Worm (Caenorhabditis elegans) whole organism, L3 larva: ENCODE results near the gene mutd-1.

Source experiments
- R02D3.7 ChIP-seq: fragments of 150-350 bp; optimal IDR thresholded peaks from 2 replicates; lab custom pipeline; 2014; ENCODE audit warnings: missing biosample characterization, missing genetic modification characterization
- aly-2 ChIP-seq: fragments of 150-350 bp; optimal IDR thresholded peaks from 2 replicates; lab custom pipeline; 2014; ENCODE audit warnings: missing biosample characterization, missing genetic modification characterization
- elt-2 ChIP-seq: sonication (generic microtip); optimal IDR thresholded peaks from 2 replicates; lab custom pipeline; 2016; ENCODE audit warnings: missing genetic modification reagents, mild to moderate bottlenecking, missing genetic modification characterization, missing compliant biosample characterization
- elt-3 ChIP-seq, 3 experiments: fragments of 150-350 bp in 1 of 3; sonication (generic microtip) in 2 of 3; optimal IDR thresholded peaks; 2 replicates in 2 of 3; 4 replicates in 1 of 3; lab custom pipeline; 2014 to 2017; ENCODE audit warnings: missing biosample characterization in 3 of 3, missing genetic modification characterization in 3 of 3
- fkh-10 ChIP-seq: sonication (generic microtip); optimal IDR thresholded peaks from 2 replicates; lab custom pipeline; 2017; ENCODE audit warnings: missing biosample characterization, missing genetic modification reagents, missing genetic modification characterization
- fos-1 ChIP-seq: fragments of 150-350 bp; optimal IDR thresholded peaks from 2 replicates; lab custom pipeline; 2014; ENCODE audit warnings: missing biosample characterization, missing genetic modification characterization
- jun-1 ChIP-seq: fragments of 150-350 bp; optimal IDR thresholded peaks from 2 replicates; lab custom pipeline; 2014; ENCODE audit warnings: missing biosample characterization, missing genetic modification reagents, missing genetic modification characterization
- lin-39 ChIP-seq: fragments of 150-350 bp; optimal IDR thresholded peaks from 2 replicates; lab custom pipeline; 2018; ENCODE audit warnings: missing biosample characterization, missing genetic modification reagents, missing genetic modification characterization
- mml-1 ChIP-seq: fragments of 150-350 bp; sonication (generic microtip); optimal IDR thresholded peaks from 3 replicates; lab custom pipeline; 2014; ENCODE audit warnings: missing biosample characterization, missing genetic modification characterization
- nhr-12 ChIP-seq: fragments of 150-350 bp; optimal IDR thresholded peaks from 2 replicates; lab custom pipeline; 2014; ENCODE audit warnings: missing biosample characterization, missing genetic modification characterization
- pha-4 ChIP-seq: fragments of 150-350 bp; optimal IDR thresholded peaks from 2 replicates; lab custom pipeline; 2014; ENCODE audit warnings: missing biosample characterization, missing genetic modification reagents, missing genetic modification characterization
- sea-2 ChIP-seq: fragments of 150-350 bp; sonication (generic microtip); optimal IDR thresholded peaks from 4 replicates; lab custom pipeline; 2014; ENCODE audit warnings: missing biosample characterization, missing genetic modification reagents, missing genetic modification characterization
- ztf-11 ChIP-seq: fragments of 150-350 bp; optimal IDR thresholded peaks from 2 replicates; lab custom pipeline; 2014; ENCODE audit warnings: missing biosample characterization, missing genetic modification characterization
- ztf-4 ChIP-seq: fragments of 150-350 bp; optimal IDR thresholded peaks from 2 replicates; lab custom pipeline; 2014; ENCODE audit warnings: missing biosample characterization, missing genetic modification characterization

ce11 chrIV:7175346-7175745, 41.5 kb upstream of the mutd-1 start, which contains the start of gene C42D4.19:
- no peak for TF ChIP-seq sea-2
- TF ChIP-seq ztf-4 (tag; lab: Kevin White, UChicago), result no peak
- no peak for TF ChIP-seq jun-1 (tag; lab: Kevin White, UChicago)
- no peak for TF ChIP-seq fos-1
- no peak for TF ChIP-seq mml-1 (tag; lab: Kevin White, UChicago)
- TF ChIP-seq ztf-11 (tag; lab: Kevin White, UChicago), result no peak
- TF ChIP-seq fkh-10 (GFP tag; lab: Kevin White, UChicago), result no peak
- no peak for TF ChIP-seq elt-2 (tag; lab: Kevin White, UChicago)
- TF ChIP-seq elt-3 (tag; optimal IDR thresholded peaks at IDR 0.05; lab: Kevin White, UChicago), result no peak
- no peak for TF ChIP-seq pha-4
- TF ChIP-seq nhr-12 (tag; lab: Kevin White, UChicago), result no peak
- TF ChIP-seq lin-39, result no peak
- no peak for TF ChIP-seq aly-2
- no peak for TF ChIP-seq R02D3.7
